Worm (Caenorhabditis elegans) whole organism, L1 larva: Measurements from ENCODE around the gene rol-6.

Experiments
- C04F5.9 ChIP-seq: sonication (generic microtip); optimal IDR thresholded peaks from 2 replicates; lab custom pipeline; 2016; ENCODE audit warnings: missing genetic modification characterization, missing compliant biosample characterization
- C16A3.4 ChIP-seq: fragments of 150-350 bp; optimal IDR thresholded peaks from 2 replicates; lab custom pipeline; 2014; ENCODE audit warnings: missing biosample characterization, missing genetic modification characterization
- aha-1 ChIP-seq: fragments of 150-350 bp; optimal IDR thresholded peaks from 2 replicates; lab custom pipeline; 2014; ENCODE audit warnings: missing biosample characterization, missing genetic modification characterization
- aly-2 ChIP-seq: fragments of 150-350 bp; optimal IDR thresholded peaks from 2 replicates; lab custom pipeline; 2014; ENCODE audit warnings: missing biosample characterization, missing genetic modification characterization
- ama-1 ChIP-seq: fragments of 150-350 bp; optimal IDR thresholded peaks from 2 replicates; lab custom pipeline; 2014
- blmp-1 ChIP-seq: fragments of 150-350 bp; optimal IDR thresholded peaks from 2 replicates; lab custom pipeline; 2014; ENCODE audit warnings: missing biosample characterization, missing genetic modification characterization
- ceh-63 ChIP-seq: fragments of 200-800 bp; sonication (Bioruptor generic); optimal IDR thresholded peaks from 2 replicates; lab custom pipeline; 2018; ENCODE audit warnings: mild to moderate bottlenecking, missing genetic modification characterization, missing compliant biosample characterization
- ceh-82 ChIP-seq, 3 experiments: fragments of 150-350 bp in 1 of 3; sonication (generic microtip) in 2 of 3; optimal IDR thresholded peaks; 2 replicates each; lab custom pipeline; 2014 to 2017; ENCODE audit warnings: missing biosample characterization in 3 of 3, missing genetic modification characterization in 3 of 3
- ceh-88 ChIP-seq: fragments of 200-800 bp; sonication (Bioruptor generic); IDR thresholded peaks from 2 replicates; pipeline ENCODE4 v1.3.6; 2022; ENCODE audit warnings: missing genetic modification characterization, missing compliant biosample characterization
- ceh-90 ChIP-seq: sonication (generic microtip); optimal IDR thresholded peaks from 2 replicates; lab custom pipeline; 2016; ENCODE audit warnings: missing genetic modification characterization, missing compliant biosample characterization
- dpl-1 ChIP-seq, 3 experiments: fragments of 150-350 bp in 2 of 3; sonication (generic microtip) in 1 of 3; optimal IDR thresholded peaks; 2 replicates each; lab custom pipeline; 2014 to 2017; ENCODE audit warnings: missing biosample characterization in 3 of 3, missing genetic modification characterization in 3 of 3, missing genetic modification reagents in 3 of 3
- dsc-1 ChIP-seq: sonication (generic microtip); optimal IDR thresholded peaks from 2 replicates; lab custom pipeline; 2016; ENCODE audit warnings: mild to moderate bottlenecking, missing genetic modification characterization, missing compliant biosample characterization
- egl-13 ChIP-seq: sonication (generic microtip); optimal IDR thresholded peaks from 2 replicates; lab custom pipeline; 2016; ENCODE audit warnings: missing genotype, missing genetic modification reagents, missing genetic modification characterization, missing compliant biosample characterization
- egl-27 ChIP-seq, 2 experiments: fragments of 150-350 bp in 1 of 2; sonication (generic microtip); optimal IDR thresholded peaks; 3 replicates each; lab custom pipeline; 2017 to 2018; ENCODE audit warnings: missing biosample characterization in 2 of 2, missing genetic modification characterization in 2 of 2, missing genetic modification reagents in 2 of 2
- elt-2 ChIP-seq: sonication (generic microtip); optimal IDR thresholded peaks from 2 replicates; lab custom pipeline; 2016; ENCODE audit warnings: missing genetic modification characterization, mild to moderate bottlenecking, inconsistent platforms, missing compliant biosample characterization, missing genetic modification reagents
- hlh-17 ChIP-seq: fragments of 200-800 bp; sonication (Bioruptor generic); optimal IDR thresholded peaks from 2 replicates; lab custom pipeline; 2018; ENCODE audit warnings: missing genetic modification characterization, mild to moderate bottlenecking, missing compliant biosample characterization, moderate library complexity, borderline replicate concordance
- hpl-2 ChIP-seq: fragments of 150-350 bp; optimal IDR thresholded peaks from 2 replicates; lab custom pipeline; 2014; ENCODE audit warnings: missing biosample characterization, missing genetic modification reagents, missing genetic modification characterization
- irx-1 ChIP-seq: sonication (generic microtip); optimal IDR thresholded peaks from 2 replicates; lab custom pipeline; 2016; ENCODE audit warnings: missing genetic modification characterization, missing compliant biosample characterization
- lin-13 ChIP-seq: fragments of 150-350 bp; optimal IDR thresholded peaks from 2 replicates; lab custom pipeline; 2014; ENCODE audit warnings: missing biosample characterization, missing genetic modification reagents, missing genetic modification characterization
- lin-14 ChIP-seq: fragments of 200-800 bp; sonication (Bioruptor generic); optimal IDR thresholded peaks from 2 replicates; lab custom pipeline; 2018; ENCODE audit warnings: mild to moderate bottlenecking, missing genetic modification characterization, moderate library complexity, missing compliant biosample characterization
- lin-35 ChIP-seq, 2 experiments: fragments of 150-350 bp; optimal IDR thresholded peaks; 2 replicates each; lab custom pipeline; 2014; ENCODE audit warnings: missing biosample characterization in 2 of 2, missing genetic modification characterization in 2 of 2, missing genetic modification reagents in 2 of 2
- lin-39 ChIP-seq: fragments of 150-350 bp; optimal IDR thresholded peaks from 2 replicates; lab custom pipeline; 2014; ENCODE audit warnings: missing biosample characterization, missing genetic modification reagents, missing genetic modification characterization
- lir-3 ChIP-seq: sonication (generic microtip); optimal IDR thresholded peaks from 2 replicates; lab custom pipeline; 2016; ENCODE audit warnings: mild to moderate bottlenecking, missing genetic modification characterization, moderate library complexity, missing compliant biosample characterization; ENCODE audit not compliant: poor library complexity
- lsy-2 ChIP-seq, 2 experiments: fragments of 150-350 bp; optimal IDR thresholded peaks; 2 replicates each; lab custom pipeline; 2014; ENCODE audit warnings: missing biosample characterization in 2 of 2, missing genetic modification characterization in 2 of 2
- mab-9 ChIP-seq: fragments of 200-800 bp; sonication (Bioruptor generic); IDR thresholded peaks from 2 replicates; pipeline ENCODE4 v1.3.6; 2022; ENCODE audit warnings: missing genetic modification reagents, missing genetic modification characterization, missing compliant biosample characterization
- mdl-1 ChIP-seq, 2 experiments: fragments of 150-350 bp; optimal IDR thresholded peaks; 2 replicates each; lab custom pipeline; 2014 to 2017; ENCODE audit warnings: missing biosample characterization in 2 of 2, missing genetic modification characterization in 2 of 2, inconsistent platforms in 1 of 2
- mep-1 ChIP-seq: fragments of 150-350 bp; optimal IDR thresholded peaks from 2 replicates; lab custom pipeline; 2014; ENCODE audit warnings: missing biosample characterization, missing genetic modification characterization
- nhr-12 ChIP-seq: sonication (generic microtip); optimal IDR thresholded peaks from 2 replicates; lab custom pipeline; 2017; ENCODE audit warnings: missing biosample characterization, missing genetic modification characterization
- nhr-19 ChIP-seq: fragments of 200-800 bp; sonication (Bioruptor generic); conservative IDR thresholded peaks from 2 replicates; pipeline ENCODE4 v1.3.6; 2022; ENCODE audit warnings: missing genetic modification characterization, missing compliant biosample characterization
- nhr-20 ChIP-seq: sonication (generic microtip); optimal IDR thresholded peaks from 2 replicates; lab custom pipeline; 2016; ENCODE audit warnings: mild to moderate bottlenecking, missing genetic modification characterization, missing compliant biosample characterization
- nhr-237 ChIP-seq: fragments of 150-350 bp; optimal IDR thresholded peaks from 2 replicates; lab custom pipeline; 2014; ENCODE audit warnings: missing biosample characterization, missing genetic modification characterization
- nhr-28 ChIP-seq: fragments of 150-350 bp; optimal IDR thresholded peaks from 2 replicates; lab custom pipeline; 2014; ENCODE audit warnings: missing biosample characterization, missing genetic modification characterization
- nhr-47 ChIP-seq: sonication (generic microtip); optimal IDR thresholded peaks from 2 replicates; lab custom pipeline; 2016; ENCODE audit warnings: mild to moderate bottlenecking, missing genetic modification characterization, moderate library complexity, missing compliant biosample characterization
- nhr-71 ChIP-seq: sonication (generic microtip); optimal IDR thresholded peaks from 2 replicates; lab custom pipeline; 2016; ENCODE audit warnings: mild to moderate bottlenecking, missing genetic modification characterization, moderate library complexity, missing compliant biosample characterization
- nhr-76 ChIP-seq: sonication (generic microtip); optimal IDR thresholded peaks from 2 replicates; lab custom pipeline; 2017; ENCODE audit warnings: missing biosample characterization, missing genetic modification characterization
- nhr-77 ChIP-seq: fragments of 150-350 bp; optimal IDR thresholded peaks from 2 replicates; lab custom pipeline; 2014; ENCODE audit warnings: missing biosample characterization, missing genetic modification characterization
- nhr-84 ChIP-seq: sonication (generic microtip); optimal IDR thresholded peaks from 2 replicates; lab custom pipeline; 2017; ENCODE audit warnings: missing biosample characterization, missing genetic modification characterization
- nhr-85 ChIP-seq: sonication (generic microtip); peaks from one replicate; lab custom pipeline; 2016; ENCODE audit warnings: missing genetic modification characterization, inconsistent platforms, missing compliant biosample characterization
- nhr-90 ChIP-seq: sonication (generic microtip); optimal IDR thresholded peaks from 2 replicates; lab custom pipeline; 2016; ENCODE audit warnings: mild to moderate bottlenecking, missing genetic modification characterization, missing compliant biosample characterization; ENCODE audit not compliant: poor library complexity
- pag-3 ChIP-seq: sonication (generic microtip); optimal IDR thresholded peaks from 2 replicates; lab custom pipeline; 2017; ENCODE audit warnings: missing genetic modification characterization, mild to moderate bottlenecking, missing compliant biosample characterization, antibody characterized with exemption, borderline replicate concordance; ENCODE audit not compliant: insufficient read depth
- pax-3 ChIP-seq: fragments of 200-800 bp; sonication (Bioruptor generic); optimal IDR thresholded peaks from 2 replicates; lab custom pipeline; 2018; ENCODE audit warnings: mild to moderate bottlenecking, missing genetic modification characterization, moderate library complexity, missing compliant biosample characterization
- rnt-1 ChIP-seq: sonication (generic microtip); optimal IDR thresholded peaks from 2 replicates; lab custom pipeline; 2016; ENCODE audit warnings: mild to moderate bottlenecking, missing genetic modification characterization, moderate library complexity, missing compliant biosample characterization
- snu-23 ChIP-seq: sonication (generic microtip); optimal IDR thresholded peaks from 2 replicates; lab custom pipeline; 2016; ENCODE audit warnings: missing genetic modification characterization, missing compliant biosample characterization
- swsn-7 ChIP-seq: sonication (generic microtip); optimal IDR thresholded peaks from 2 replicates; lab custom pipeline; 2016; ENCODE audit warnings: missing genetic modification characterization, missing compliant biosample characterization
- tbx-2 ChIP-seq: sonication (generic microtip); optimal IDR thresholded peaks from 2 replicates; lab custom pipeline; 2016; ENCODE audit warnings: missing genetic modification characterization, missing compliant biosample characterization
- tlp-1 ChIP-seq: fragments of 150-350 bp; optimal IDR thresholded peaks from 2 replicates; lab custom pipeline; 2014; ENCODE audit warnings: missing biosample characterization, missing genetic modification characterization
- unc-130 ChIP-seq: fragments of 150-350 bp; optimal IDR thresholded peaks from 2 replicates; lab custom pipeline; 2017; ENCODE audit warnings: missing biosample characterization, missing genetic modification characterization, inconsistent platforms
- unc-62 ChIP-seq: fragments of 150-350 bp; optimal IDR thresholded peaks from 2 replicates; lab custom pipeline; 2014; ENCODE audit warnings: missing biosample characterization, missing genetic modification reagents, missing genetic modification characterization
- vab-15 ChIP-seq: sonication (generic microtip); optimal IDR thresholded peaks from 2 replicates; lab custom pipeline; 2017; ENCODE audit warnings: missing genotype, mild to moderate bottlenecking, missing genetic modification characterization, missing compliant biosample characterization
- xbp-1 ChIP-seq: sonication (generic microtip); optimal IDR thresholded peaks from 2 replicates; lab custom pipeline; 2016; ENCODE audit warnings: missing genetic modification characterization, missing compliant biosample characterization
- zip-4 ChIP-seq: fragments of 200-800 bp; sonication (Bioruptor generic); optimal IDR thresholded peaks from 2 replicates; lab custom pipeline; 2018; ENCODE audit warnings: mild to moderate bottlenecking, missing genetic modification characterization, moderate library complexity, missing compliant biosample characterization

Gene rol-6

ce11 chrII:8743379-8744173 lies 10.7 kb downstream of the rol-6 start, which contains the start of gene mak-1:
Gene mak-1 (plus strand): TSS chrII:8744071.
- TF ChIP-seq nhr-71 (tag; lab: Kevin White, UChicago) (peak; percentile 60), vab-15 (tag; lab: Kevin White, UChicago) (no peak), nhr-28 (tag; lab: Kevin White, UChicago) (no peak), pag-3 (tag; lab: Kevin White, UChicago) (no peak), nhr-90 (tag; lab: Kevin White, UChicago) (peak; percentile 39), xbp-1 (tag; lab: Kevin White, UChicago) (peak; percentile 17), nhr-85 (tag; lab: Kevin White, UChicago) (peak; percentile 86), irx-1 (no peak), ceh-82 (tag; optimal IDR thresholded peaks at IDR 0.05; lab: Kevin White, UChicago) (no peak), nhr-12 (tag; lab: Kevin White, UChicago) (no peak), snu-23 (GFP tag; lab: Kevin White, UChicago) (peak; percentile 67), aha-1 (tag; lab: Kevin White, UChicago) (no peak), tlp-1 (tag; lab: Kevin White, UChicago) (no peak), mep-1 (tag; lab: Kevin White, UChicago) (peak; percentile 2), ceh-63 (GFP tag; lab: Kevin White, UChicago) (no peak), ceh-88 (GFP tag; lab: Robert Waterston, UW) (no peak), C16A3.4 (tag; lab: Kevin White, UChicago) (no peak), lin-13 (GFP tag; lab: Kevin White, UChicago) (no peak), nhr-47 (tag; lab: Kevin White, UChicago) (peak; percentile 22), pax-3 (tag; lab: Kevin White, UChicago) (no peak), unc-130 (tag; lab: Kevin White, UChicago) (peak; percentile 17), zip-4 (GFP tag; lab: Kevin White, UChicago) (no peak), mab-9 (GFP tag; lab: Robert Waterston, UW) (no peak), mdl-1 (tag; optimal IDR thresholded peaks at IDR 0.05; lab: Kevin White, UChicago) (peak in 1 of 2 experiments; percentile 65), egl-13 (no peak), tbx-2 (tag; lab: Kevin White, UChicago) (peak; percentile 47), egl-27 (tag; optimal IDR thresholded peaks at IDR 0.05; lab: Kevin White, UChicago) (no peak), lin-39 (tag; lab: Kevin White, UChicago) (no peak), elt-2 (tag; lab: Kevin White, UChicago) (peak; percentile 71), lir-3 (tag; lab: Kevin White, UChicago) (peak; percentile 42), dsc-1 (tag; lab: Kevin White, UChicago) (no peak), nhr-237 (tag; lab: Kevin White, UChicago) (no peak), aly-2 (no peak), hlh-17 (GFP tag; lab: Kevin White, UChicago) (no peak), nhr-20 (tag; lab: Kevin White, UChicago) (peak; percentile 81), unc-62 (no peak), ama-1 (lab: Kevin White, UChicago) (peak; percentile 55), ceh-90 (no peak), rnt-1 (peak; percentile 49), swsn-7 (tag; lab: Kevin White, UChicago) (peak; percentile 11), blmp-1 (tag; lab: Kevin White, UChicago) (peak; percentile 56), nhr-76 (tag; lab: Kevin White, UChicago) (no peak), C04F5.9 (tag; lab: Kevin White, UChicago) (no peak), hpl-2 (no peak), nhr-84 (no peak), nhr-19 (GFP tag; lab: Robert Waterston, UW) (peak; percentile 61), nhr-77 (no peak), lin-14 (GFP tag; lab: Kevin White, UChicago) (peak; percentile 2), lin-35 (GFP tag; optimal IDR thresholded peaks at IDR 0.05; lab: Kevin White, UChicago) (peak; percentile 26 to 56), dpl-1 (GFP tag; optimal IDR thresholded peaks at IDR 0.05; lab: Kevin White, UChicago) (peak in 1 of 3 experiments; percentile 24), lsy-2 (tag; optimal IDR thresholded peaks at IDR 0.05; lab: Kevin White, UChicago) (peak in 1 of 2 experiments; percentile 20)
